Fruit fly (Drosophila melanogaster): Measurements from ENCODE around the gene CG13722.
A peak's percentile ranks its signal among the peaks of the same experiment; 100 is the strongest.

The CG13722 gene

dm6 chr3L:4508307-4508706, 17.5 kb upstream of the CG13722 start, which contains the start of gene NT1:
Gene NT1 (minus strand): TSS chr3L:4508433.
- TF ChIP-seq CG34406 (GFP tag; optimal IDR thresholded peaks at IDR 0.05) (no peak), cyc (GFP tag; optimal IDR thresholded peaks at IDR 0.05) (no peak), Hr39 (GFP tag; optimal IDR thresholded peaks at IDR 0.05) (no peak), Hr38 (GFP tag; optimal IDR thresholded peaks at IDR 0.05) (no peak), CG8119 (GFP tag; IDR thresholded peaks at IDR 0.05) (no peak), Smox (GFP tag; optimal IDR thresholded peaks at IDR 0.05) (no peak), Sox14 (GFP tag; optimal IDR thresholded peaks at IDR 0.05) (no peak), CG11762 (GFP tag; optimal IDR thresholded peaks at IDR 0.05; ENCODE audit: insufficient read depth) (no peak), CG3032 (tag; optimal IDR thresholded peaks at IDR 0.05) (no peak), CG16779 (tag; optimal IDR thresholded peaks at IDR 0.05) (no peak), ss (GFP tag; optimal IDR thresholded peaks at IDR 0.05) (no peak), CG9139 (GFP tag; optimal IDR thresholded peaks at IDR 0.05) (no peak), CG10631 (GFP tag; optimal IDR thresholded peaks at IDR 0.05) (no peak), CG6854 (GFP tag; optimal IDR thresholded peaks at IDR 0.05) (no peak), dac (GFP tag; optimal IDR thresholded peaks at IDR 0.05) (no peak), CG6163 (GFP tag; IDR thresholded peaks at IDR 0.05) (no peak), CG4318 (GFP tag; optimal IDR thresholded peaks at IDR 0.05) (no peak), vri (GFP tag; optimal IDR thresholded peaks at IDR 0.05) (no peak)

- TF ChIP-seq Eip78C (GFP tag) (peak; percentile 68), CG11294 (GFP tag; IDR thresholded peaks at IDR 0.05) (no peak), CG6808 (GFP tag; optimal IDR thresholded peaks at IDR 0.05) (no peak), svp (GFP tag) (peak; percentile 64)
Measured at dm6 chr3L:4507846-4508245, 17.1 kb upstream of the CG13722 start.

- TF ChIP-seq topi (GFP tag; optimal IDR thresholded peaks at IDR 0.05) (no peak), OdsH (GFP tag; optimal IDR thresholded peaks at IDR 0.05) (no peak), CG11902 (GFP tag; optimal IDR thresholded peaks at IDR 0.05) (no peak), acj6 (GFP tag; optimal IDR thresholded peaks at IDR 0.05) (no peak), Hr38 (GFP tag; optimal IDR thresholded peaks at IDR 0.05) (no peak), eg (GFP tag; IDR thresholded peaks at IDR 0.05) (0 out of 3 replicates have a peak, but pooled peaks have one; percentile 25), CG3919 (GFP tag; optimal IDR thresholded peaks at IDR 0.05) (no peak)
Measured at dm6 chr3L:4501406-4501805, 10.6 kb upstream of the CG13722 start.

- TF ChIP-seq fd59A (GFP tag; optimal IDR thresholded peaks at IDR 0.05) (no peak), Blimp-1 (GFP tag; optimal IDR thresholded peaks at IDR 0.05) (peak; percentile 39)
Measured at dm6 chr3L:4500400-4500799, 9.6 kb upstream of the CG13722 start, which contains the start of gene CG13720. Gene CG13720 (minus strand): TSS chr3L:4500500.

dm6 chr3L:4497677-4498076, 6.9 kb upstream of the CG13722 start, which contains the start of gene CG13721:
Gene CG13721 (minus strand): TSS chr3L:4497777.
- no peak for TF ChIP-seq Sox15 (GFP tag; optimal IDR thresholded peaks at IDR 0.05)
- TF ChIP-seq CG6276 (GFP tag; optimal IDR thresholded peaks at IDR 0.05) = no peak
- no peak for TF ChIP-seq achi (GFP tag; optimal IDR thresholded peaks at IDR 0.05)
- no peak for TF ChIP-seq CG3032 (tag; optimal IDR thresholded peaks at IDR 0.05)
- no peak for TF ChIP-seq salr (GFP tag; optimal IDR thresholded peaks at IDR 0.05)
- no peak for TF ChIP-seq CG10669 (GFP tag; optimal IDR thresholded peaks at IDR 0.05)
- no peak for TF ChIP-seq fd85E (GFP tag; optimal IDR thresholded peaks at IDR 0.05)
- no peak for TF ChIP-seq CG11902 (GFP tag; optimal IDR thresholded peaks at IDR 0.05)
- TF ChIP-seq CG6854 (GFP tag; optimal IDR thresholded peaks at IDR 0.05) = no peak
- no peak for TF ChIP-seq Sox14 (GFP tag; optimal IDR thresholded peaks at IDR 0.05)
- TF ChIP-seq Gug (GFP tag; IDR thresholded peaks at IDR 0.05) = no peak
- TF ChIP-seq CG4318 (GFP tag; optimal IDR thresholded peaks at IDR 0.05) = no peak
- no peak for TF ChIP-seq topi (GFP tag; optimal IDR thresholded peaks at IDR 0.05)
- TF ChIP-seq CG11762 (GFP tag; optimal IDR thresholded peaks at IDR 0.05; ENCODE audit: insufficient read depth) = no peak
- no peak for TF ChIP-seq acj6 (GFP tag; optimal IDR thresholded peaks at IDR 0.05)
